Fruit fly (Drosophila melanogaster) whole organism, prepupa: ENCODE measurements around the gene Cep97.

Source experiments
- Blimp-1 ChIP-seq: fragments of 200-800 bp; sonication (Bioruptor generic); optimal IDR thresholded peaks from 3 replicates; lab custom pipeline; 2017; ENCODE audit warnings: missing biosample characterization, missing genetic modification characterization, mild to moderate bottlenecking, moderate library complexity, missing genetic modification reagents
- CG10631 ChIP-seq: fragments of 200-800 bp; sonication (Bioruptor generic); optimal IDR thresholded peaks from 2 replicates; lab custom pipeline; 2016; ENCODE audit warnings: missing biosample characterization, missing genetic modification characterization
- CG10669 ChIP-seq: fragments of 200-800 bp; sonication (Bioruptor generic); optimal IDR thresholded peaks from 3 replicates; lab custom pipeline; 2018; ENCODE audit warnings: missing biosample characterization, mild to moderate bottlenecking, missing genetic modification characterization, moderate library complexity
- CG11762 ChIP-seq: fragments of 200-800 bp; sonication (Bioruptor generic); optimal IDR thresholded peaks from 3 replicates; lab custom pipeline; 2016; ENCODE audit warnings: missing biosample characterization, missing genetic modification characterization; ENCODE audit not compliant: insufficient read depth
- CG11902 ChIP-seq: fragments of 200-800 bp; sonication (Bioruptor generic); optimal IDR thresholded peaks from 3 replicates; lab custom pipeline; 2016; ENCODE audit warnings: missing biosample characterization, missing genetic modification characterization
- CG15336 ChIP-seq: fragments of 200-800 bp; sonication (Bioruptor generic); IDR thresholded peaks from 2 replicates; pipeline ENCODE4 v1.3.6; 2022; ENCODE audit warnings: missing biosample characterization, missing genetic modification characterization
- CG16779 ChIP-seq: fragments of 200-800 bp; sonication (Bioruptor generic); optimal IDR thresholded peaks from 3 replicates; lab custom pipeline; 2017; ENCODE audit warnings: missing biosample characterization, mild to moderate bottlenecking, missing genetic modification characterization
- CG3032 ChIP-seq: fragments of 200-800 bp; optimal IDR thresholded peaks from 2 replicates; lab custom pipeline; 2019; ENCODE audit warnings: missing biosample characterization, mild to moderate bottlenecking, missing genetic modification characterization, moderate library complexity
- CG31627 ChIP-seq: fragments of 200-800 bp; sonication (Bioruptor generic); optimal IDR thresholded peaks from 3 replicates; lab custom pipeline; 2016; ENCODE audit warnings: missing biosample characterization, missing genetic modification characterization
- CG32006 ChIP-seq: fragments of 200-800 bp; sonication (Bioruptor generic); optimal IDR thresholded peaks from 3 replicates; lab custom pipeline; 2017; ENCODE audit warnings: missing biosample characterization, mild to moderate bottlenecking, missing genetic modification characterization
- CG3919 ChIP-seq: fragments of 200-800 bp; sonication (Bioruptor generic); optimal IDR thresholded peaks from 3 replicates; lab custom pipeline; 2016; ENCODE audit warnings: missing biosample characterization, missing genetic modification characterization
- CG4318 ChIP-seq: fragments of 200-800 bp; sonication (Bioruptor generic); optimal IDR thresholded peaks from 3 replicates; lab custom pipeline; 2017; ENCODE audit warnings: missing biosample characterization, mild to moderate bottlenecking, missing genetic modification characterization
- CG6163 ChIP-seq: fragments of 200-800 bp; sonication (Bioruptor generic); IDR thresholded peaks from 3 replicates; pipeline ENCODE4 v1.3.6; 2022; ENCODE audit warnings: missing biosample characterization, missing genetic modification characterization
- CG6792 ChIP-seq: fragments of 200-800 bp; sonication (Bioruptor generic); optimal IDR thresholded peaks from 3 replicates; lab custom pipeline; 2016; ENCODE audit warnings: missing biosample characterization, missing genetic modification characterization
- CG6808 ChIP-seq: fragments of 200-800 bp; sonication (Bioruptor generic); optimal IDR thresholded peaks from 3 replicates; lab custom pipeline; 2017; ENCODE audit warnings: missing biosample characterization, missing genetic modification characterization, mild to moderate bottlenecking, moderate library complexity, missing genetic modification reagents
- CG6854 ChIP-seq: fragments of 200-800 bp; sonication (Bioruptor generic); optimal IDR thresholded peaks from 2 replicates; lab custom pipeline; 2017; ENCODE audit warnings: missing biosample characterization, mild to moderate bottlenecking, missing genetic modification characterization
- CG8119 ChIP-seq: fragments of 200-800 bp; sonication (Bioruptor generic); IDR thresholded peaks from 3 replicates; pipeline ENCODE4 v1.3.6; 2022; ENCODE audit warnings: missing biosample characterization, missing genetic modification characterization
- CG8319 ChIP-seq: fragments of 200-800 bp; sonication (Bioruptor generic); optimal IDR thresholded peaks from 3 replicates; lab custom pipeline; 2016; ENCODE audit warnings: missing biosample characterization, missing genetic modification characterization
- CG8632 ChIP-seq: fragments of 200-800 bp; sonication (Bioruptor generic); optimal IDR thresholded peaks from 3 replicates; lab custom pipeline; 2016; ENCODE audit warnings: missing biosample characterization, missing genetic modification characterization
- CG9139 ChIP-seq: fragments of 200-800 bp; sonication (Bioruptor generic); optimal IDR thresholded peaks from 3 replicates; lab custom pipeline; 2017; ENCODE audit warnings: missing biosample characterization, mild to moderate bottlenecking, missing genetic modification characterization
- Eip75B ChIP-seq: fragments of 200-800 bp; sonication (Bioruptor generic); optimal IDR thresholded peaks from 3 replicates; lab custom pipeline; 2016; ENCODE audit warnings: missing biosample characterization, missing genetic modification characterization
- Eip78C ChIP-seq: fragments of 200-800 bp; sonication (Bioruptor generic); peaks from one replicate; lab custom pipeline; 2016; ENCODE audit warnings: missing biosample characterization, missing genetic modification characterization
- Eip93F ChIP-seq: fragments of 200-800 bp; sonication (Bioruptor generic); optimal IDR thresholded peaks from 2 replicates; lab custom pipeline; 2016; ENCODE audit warnings: missing biosample characterization, mild to moderate bottlenecking, missing genetic modification characterization
- Ets21C ChIP-seq: fragments of 200-800 bp; sonication (Bioruptor generic); optimal IDR thresholded peaks from 3 replicates; lab custom pipeline; 2016; ENCODE audit warnings: missing biosample characterization, missing genetic modification characterization
- Ets96B ChIP-seq: fragments of 200-800 bp; optimal IDR thresholded peaks from 2 replicates; lab custom pipeline; 2019; ENCODE audit warnings: missing biosample characterization, mild to moderate bottlenecking, missing genetic modification characterization, moderate library complexity
- Gug ChIP-seq: fragments of 200-800 bp; sonication (Bioruptor generic); IDR thresholded peaks from 2 replicates; pipeline ENCODE4 v1.3.6; 2022; ENCODE audit warnings: missing biosample characterization, missing genetic modification characterization
- Hr38 ChIP-seq: sonication (Bioruptor generic); optimal IDR thresholded peaks from 2 replicates; lab custom pipeline; 2016; ENCODE audit warnings: missing biosample characterization, missing genetic modification characterization
- Hr4 ChIP-seq: fragments of 200-800 bp; sonication (Bioruptor generic); optimal IDR thresholded peaks from 3 replicates; lab custom pipeline; 2016; ENCODE audit warnings: missing biosample characterization, missing genetic modification characterization
- Smox ChIP-seq: fragments of 200-800 bp; sonication (Bioruptor generic); optimal IDR thresholded peaks from 3 replicates; lab custom pipeline; 2016; ENCODE audit warnings: missing biosample characterization, missing genetic modification characterization
- Sox102F ChIP-seq: fragments of 200-800 bp; sonication (Bioruptor generic); optimal IDR thresholded peaks from 2 replicates; lab custom pipeline; 2016; ENCODE audit warnings: missing biosample characterization, mild to moderate bottlenecking, missing genetic modification characterization
- Sox14 ChIP-seq: fragments of 200-800 bp; sonication (Bioruptor generic); optimal IDR thresholded peaks from 3 replicates; lab custom pipeline; 2016; ENCODE audit warnings: missing biosample characterization, missing genetic modification characterization
- Sox15 ChIP-seq: fragments of 200-800 bp; sonication (Bioruptor generic); optimal IDR thresholded peaks from 3 replicates; lab custom pipeline; 2016; ENCODE audit warnings: missing biosample characterization, missing genetic modification characterization
- achi ChIP-seq: fragments of 200-800 bp; sonication (Bioruptor generic); optimal IDR thresholded peaks from 3 replicates; lab custom pipeline; 2016; ENCODE audit warnings: missing biosample characterization, missing genetic modification characterization
- acj6 ChIP-seq: fragments of 200-800 bp; sonication (Bioruptor generic); optimal IDR thresholded peaks from 3 replicates; lab custom pipeline; 2016; ENCODE audit warnings: missing biosample characterization, missing genetic modification characterization
- cyc ChIP-seq: fragments of 200-800 bp; sonication (Bioruptor generic); optimal IDR thresholded peaks from 3 replicates; lab custom pipeline; 2016; ENCODE audit warnings: missing biosample characterization, missing genetic modification characterization
- dac ChIP-seq: fragments of 200-800 bp; sonication (Bioruptor generic); optimal IDR thresholded peaks from 2 replicates; lab custom pipeline; 2017; ENCODE audit warnings: missing biosample characterization, mild to moderate bottlenecking, missing genetic modification characterization
- eg ChIP-seq: fragments of 200-800 bp; sonication (Bioruptor generic); IDR thresholded peaks from 3 replicates; pipeline ENCODE4 v1.3.6; 2022; ENCODE audit warnings: missing biosample characterization, missing genetic modification characterization
- esn ChIP-seq: fragments of 200-800 bp; sonication (Bioruptor generic); optimal IDR thresholded peaks from 2 replicates; lab custom pipeline; 2016; ENCODE audit warnings: missing biosample characterization, mild to moderate bottlenecking, missing genetic modification characterization, moderate library complexity
- fd59A ChIP-seq: fragments of 200-800 bp; sonication (Bioruptor generic); optimal IDR thresholded peaks from 2 replicates; lab custom pipeline; 2017; ENCODE audit warnings: missing biosample characterization, mild to moderate bottlenecking, missing genetic modification characterization, missing genetic modification reagents
- fd85E ChIP-seq: fragments of 200-800 bp; sonication (Bioruptor generic); optimal IDR thresholded peaks from 3 replicates; lab custom pipeline; 2016; ENCODE audit warnings: missing biosample characterization, missing genetic modification characterization
- fkh ChIP-seq: fragments of 200-800 bp; sonication (Bioruptor generic); optimal IDR thresholded peaks from 3 replicates; lab custom pipeline; 2017; ENCODE audit warnings: missing biosample characterization, mild to moderate bottlenecking, missing genetic modification characterization, moderate library complexity
- lz ChIP-seq: fragments of 200-800 bp; sonication (Bioruptor generic); optimal IDR thresholded peaks from 3 replicates; lab custom pipeline; 2016; ENCODE audit warnings: missing biosample characterization, missing genetic modification characterization
- net ChIP-seq: fragments of 200-800 bp; sonication (Bioruptor generic); optimal IDR thresholded peaks from 3 replicates; lab custom pipeline; 2016; ENCODE audit warnings: missing biosample characterization, missing genetic modification characterization
- pdm3 ChIP-seq: fragments of 200-800 bp; sonication (Bioruptor generic); optimal IDR thresholded peaks from 3 replicates; lab custom pipeline; 2016; ENCODE audit warnings: missing biosample characterization, missing genetic modification characterization
- salr ChIP-seq, 2 experiments: fragments of 200-800 bp; sonication (Bioruptor generic); optimal IDR thresholded peaks; 3 replicates each; lab custom pipeline; 2016 to 2018; ENCODE audit warnings: missing biosample characterization in 2 of 2, missing genetic modification characterization in 2 of 2, mild to moderate bottlenecking in 1 of 2
- ss ChIP-seq, 2 experiments: fragments of 200-800 bp; sonication (Bioruptor generic); optimal IDR thresholded peaks; 2 replicates in 1 of 2; 3 replicates in 1 of 2; lab custom pipeline; 2017 to 2018; ENCODE audit warnings: mild to moderate bottlenecking in 2 of 2, missing biosample characterization in 2 of 2, missing genetic modification characterization in 2 of 2, moderate library complexity in 1 of 2
- svp ChIP-seq: fragments of 200-800 bp; sonication (Bioruptor generic); peaks from one replicate; lab custom pipeline; 2016; ENCODE audit warnings: missing biosample characterization, missing genetic modification characterization
- topi ChIP-seq: fragments of 200-800 bp; sonication (Bioruptor generic); optimal IDR thresholded peaks from 3 replicates; lab custom pipeline; 2016; ENCODE audit warnings: missing biosample characterization, missing genetic modification characterization
- vri ChIP-seq: fragments of 200-800 bp; sonication (Bioruptor generic); optimal IDR thresholded peaks from 3 replicates; lab custom pipeline; 2016; ENCODE audit warnings: missing biosample characterization, mild to moderate bottlenecking, missing genetic modification characterization

Cep97 gene

DNA sequence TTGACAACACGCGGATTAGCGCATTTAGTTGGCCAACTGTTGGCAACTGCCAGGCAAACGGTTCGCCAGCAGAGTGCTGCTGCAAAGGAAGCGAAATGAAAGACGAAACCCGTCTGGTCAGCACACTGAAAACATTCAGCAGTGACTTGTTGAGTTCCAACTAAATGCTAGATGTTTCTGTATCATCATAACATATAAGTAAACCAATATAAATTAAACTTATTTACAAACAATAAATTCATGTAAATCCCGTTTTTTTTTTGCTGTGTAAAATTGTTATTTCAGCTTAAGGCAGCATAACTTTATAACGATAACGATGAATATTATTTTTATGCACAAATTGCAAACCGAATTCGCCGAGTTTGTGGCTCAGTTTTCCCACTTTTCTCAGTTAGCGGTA is 9.4 kb upstream of the Cep97 start (continued):
- TF ChIP-seq CG11902 (GFP tag; lab: Kevin White, UChicago) (no peak), fd59A (GFP tag; lab: Kevin White, UChicago) (peak; percentile 14), net (GFP tag; lab: Kevin White, UChicago) (peak; percentile 32), fd85E (GFP tag; lab: Kevin White, UChicago) (no peak), CG3919 (GFP tag; lab: Kevin White, UChicago) (peak; percentile 48), Ets21C (GFP tag; lab: Kevin White, UChicago) (peak; percentile 15), Smox (GFP tag; lab: Kevin White, UChicago) (peak; percentile 48), dac (GFP tag; lab: Kevin White, UChicago) (peak; percentile 26), CG9139 (GFP tag; lab: Kevin White, UChicago) (no peak), acj6 (GFP tag; lab: Kevin White, UChicago) (peak; percentile 46), CG31627 (peak; percentile 39), Hr4 (GFP tag; lab: Kevin White, UChicago) (peak; percentile 62), Ets96B (tag; lab: Kevin White, UChicago) (no peak), Eip75B (GFP tag; lab: Kevin White, UChicago) (peak; percentile 45), eg (GFP tag; lab: Robert Waterston, UW) (peak; percentile 71), CG16779 (no peak), ss (GFP tag; optimal IDR thresholded peaks at IDR 0.05; lab: Kevin White, UChicago) (no peak), CG3032 (tag; lab: Kevin White, UChicago) (peak; percentile 16), CG10631 (GFP tag; lab: Kevin White, UChicago) (peak; percentile 47), CG6163 (GFP tag; lab: Robert Waterston, UW) (peak; percentile 71)

dm6 chr2L:3861388-3861787 is 6.1 kb upstream of the Cep97 start:
- TF ChIP-seq net (GFP tag; lab: Kevin White, UChicago) (no peak), salr (GFP tag; optimal IDR thresholded peaks at IDR 0.05; lab: Kevin White, UChicago) (peak in 1 of 2 experiments; percentile 38), CG16779 (no peak), acj6 (GFP tag; lab: Kevin White, UChicago) (peak; percentile 68), pdm3 (GFP tag; lab: Kevin White, UChicago) (no peak), cyc (GFP tag; lab: Kevin White, UChicago) (peak; percentile 53), CG32006 (no peak), CG8632 (GFP tag; lab: Kevin White, UChicago) (peak; percentile 36), esn (GFP tag; lab: Kevin White, UChicago) (peak; percentile 80), Eip78C (no peak), CG15336 (GFP tag; lab: Robert Waterston, UW) (no peak), CG6163 (GFP tag; lab: Robert Waterston, UW) (peak; percentile 68), Sox102F (GFP tag; lab: Kevin White, UChicago) (no peak), Gug (GFP tag; lab: Robert Waterston, UW) (no peak), CG6792 (peak; percentile 54), Blimp-1 (GFP tag; lab: Kevin White, UChicago) (no peak), Hr38 (no peak), Eip93F (GFP tag; lab: Kevin White, UChicago) (no peak), CG6854 (GFP tag; lab: Kevin White, UChicago) (peak; percentile 3), topi (GFP tag; lab: Kevin White, UChicago) (no peak), Ets96B (tag; lab: Kevin White, UChicago) (peak; percentile 59), Sox14 (GFP tag; lab: Kevin White, UChicago) (no peak), Smox (GFP tag; lab: Kevin White, UChicago) (no peak), CG8319 (no peak), CG8119 (GFP tag; lab: Robert Waterston, UW) (0 out of 3 replicates have a peak, but pooled peaks have one; percentile 31), achi (no peak), CG6808 (GFP tag; lab: Kevin White, UChicago) (no peak), CG10669 (GFP tag; lab: Kevin White, UChicago) (no peak), svp (GFP tag; lab: Kevin White, UChicago) (peak; percentile 79), CG4318 (GFP tag; lab: Kevin White, UChicago) (no peak), fkh (no peak), vri (no peak), fd85E (GFP tag; lab: Kevin White, UChicago) (no peak), Sox15 (GFP tag; lab: Kevin White, UChicago) (no peak), CG11762 (no peak), CG10631 (GFP tag; lab: Kevin White, UChicago) (no peak), eg (GFP tag; lab: Robert Waterston, UW) (no peak), lz (GFP tag; lab: Kevin White, UChicago) (peak; percentile 63), Eip75B (GFP tag; lab: Kevin White, UChicago) (no peak)
